Worm (Caenorhabditis elegans): Measurements from ENCODE around the gene ndus-8.

Gene ndus-8

DNA sequence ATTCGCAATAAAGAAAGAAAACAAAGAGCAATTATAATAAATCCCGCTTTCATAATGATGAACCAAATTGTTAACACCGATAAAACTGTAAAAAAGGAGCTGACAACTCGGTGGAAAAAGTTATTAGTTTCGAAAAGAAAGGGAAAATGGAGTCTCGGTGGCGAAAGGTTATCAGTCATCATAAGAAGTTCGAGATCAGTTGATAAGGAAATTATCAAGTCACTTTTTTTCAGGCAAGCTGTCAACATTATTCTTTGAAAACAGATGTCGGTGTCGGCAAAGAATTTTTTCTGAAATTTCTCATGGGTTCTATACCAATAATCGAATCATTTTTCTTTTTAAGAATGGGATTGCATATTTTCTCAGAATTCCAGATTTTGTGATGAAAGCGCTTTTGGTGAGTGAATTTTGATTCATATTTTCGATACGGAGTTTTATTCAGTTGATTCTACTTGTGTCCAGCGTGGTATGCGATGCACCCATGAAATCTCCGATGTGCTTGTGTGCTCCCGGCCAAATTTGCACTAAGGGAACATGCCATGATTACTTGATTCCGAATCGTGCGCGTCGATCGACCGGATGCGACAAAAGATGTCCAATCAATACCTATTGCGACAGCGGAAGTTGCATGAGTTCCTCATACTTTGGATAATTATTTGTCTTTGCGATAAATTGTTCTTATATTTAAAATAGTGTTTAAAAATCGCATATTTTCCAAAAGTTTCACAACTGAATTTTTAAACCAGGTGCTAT lies 45.5 kb downstream of the ndus-8 start, which contains the start of the genes F37C12.21 and F37C12.10:
Gene F37C12.21, plus strand, starts transcription at position 58 of the 753 bp plus-strand sequence.
Gene F37C12.10, minus strand, starts transcription at position 85 of the 753 bp plus-strand sequence.
- TF ChIP-seq klf-2 (GFP tag; conservative IDR thresholded peaks at IDR 0.05) (no peak), ref-1 (GFP tag; conservative IDR thresholded peaks at IDR 0.05) (no peak), tab-1 (GFP tag; IDR thresholded peaks at IDR 0.05) (no peak), ztf-29 (GFP tag; IDR thresholded peaks at IDR 0.05) (no peak), flt-1 (GFP tag; IDR thresholded peaks at IDR 0.05) (no peak), cog-1 (tag; optimal IDR thresholded peaks at IDR 0.05) (no peak), med-1 (GFP tag; optimal IDR thresholded peaks at IDR 0.05; ENCODE audit: insufficient read depth) (no peak), T22C8.4 (GFP tag; IDR thresholded peaks at IDR 0.05) (no peak), ztf-23 (GFP tag; IDR thresholded peaks at IDR 0.05) (no peak)

DNA sequence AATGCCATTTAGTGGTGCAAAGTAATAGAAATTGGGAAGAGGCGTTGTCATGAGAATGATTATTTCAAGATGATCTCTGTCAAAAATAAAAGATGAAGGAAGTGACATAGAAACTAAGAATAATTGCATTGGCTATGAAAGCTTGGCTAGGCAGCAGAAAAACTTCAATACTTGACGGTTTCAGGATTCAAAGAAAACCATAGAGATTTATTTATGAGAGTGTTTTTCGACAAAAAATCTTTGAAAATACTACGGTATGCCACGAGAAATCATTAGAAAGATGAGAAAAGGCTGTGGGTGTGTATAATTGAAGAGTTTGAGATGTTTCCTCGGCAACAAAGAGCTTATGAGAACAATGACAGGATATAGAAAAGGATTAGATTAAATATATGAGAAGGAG lies 48.5 kb downstream of the ndus-8 start, which contains the start of gene F37C12.14:
Gene F37C12.14, minus strand, starts transcription at position 101 of the 400 bp plus-strand sequence.
- TF ChIP-seq ztf-23 (GFP tag; IDR thresholded peaks at IDR 0.05) (no peak), tab-1 (GFP tag; IDR thresholded peaks at IDR 0.05) (no peak), med-1 (GFP tag; optimal IDR thresholded peaks at IDR 0.05; ENCODE audit: insufficient read depth) (no peak), flt-1 (GFP tag; IDR thresholded peaks at IDR 0.05) (no peak), ztf-29 (GFP tag; IDR thresholded peaks at IDR 0.05) (no peak), T22C8.4 (GFP tag; IDR thresholded peaks at IDR 0.05) (no peak), cog-1 (tag; optimal IDR thresholded peaks at IDR 0.05) (no peak)

DNA sequence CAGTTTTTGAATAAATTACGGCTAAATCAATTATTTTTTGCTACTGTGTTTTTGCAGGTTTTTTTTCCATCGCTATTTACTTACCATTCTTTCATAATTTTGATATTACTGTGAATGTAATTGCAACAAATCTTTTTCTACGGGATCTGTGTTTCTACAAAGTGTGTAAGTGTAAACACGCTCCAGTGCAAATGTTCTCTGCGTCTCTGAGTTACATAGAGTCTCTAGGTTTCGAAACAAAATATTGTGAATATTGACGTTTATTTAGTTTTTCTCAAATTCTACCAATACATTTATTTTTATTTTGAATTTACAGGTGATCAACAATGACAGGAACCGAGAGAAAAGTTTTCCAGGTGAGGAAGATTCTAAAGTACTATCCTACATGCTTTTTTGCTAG lies 50.0 kb downstream of the ndus-8 start, which contains the start of gene yju-2:
Gene yju-2, plus strand, starts transcription at position 315 of the 400 bp plus-strand sequence.
- TF ChIP-seq klf-2 (GFP tag; conservative IDR thresholded peaks at IDR 0.05) (no peak), med-1 (GFP tag; optimal IDR thresholded peaks at IDR 0.05; ENCODE audit: insufficient read depth) (no peak), ztf-23 (GFP tag; IDR thresholded peaks at IDR 0.05) (no peak), ref-1 (GFP tag; conservative IDR thresholded peaks at IDR 0.05) (no peak), T22C8.4 (GFP tag; IDR thresholded peaks at IDR 0.05) (no peak), ztf-29 (GFP tag; IDR thresholded peaks at IDR 0.05) (no peak), cog-1 (tag; optimal IDR thresholded peaks at IDR 0.05) (no peak), flt-1 (GFP tag; IDR thresholded peaks at IDR 0.05) (no peak), tab-1 (GFP tag; IDR thresholded peaks at IDR 0.05) (no peak)

All from whole organism, midembryonic.